Worm (Caenorhabditis elegans) whole organism, young adult: ENCODE results near the gene Y69A2AR.31.

Experiments
- B0035.1 ChIP-seq: sonication (generic microtip); optimal IDR thresholded peaks from 2 replicates; lab custom pipeline; 2016; ENCODE audit warnings: missing genetic modification characterization, mild to moderate bottlenecking, missing compliant biosample characterization, missing genotype, missing genetic modification reagents
- C06A6.2 ChIP-seq: fragments of 200-800 bp; sonication (Bioruptor generic); conservative IDR thresholded peaks from 2 replicates; pipeline ENCODE4 v1.3.6; 2022; ENCODE audit warnings: missing genetic modification characterization, missing compliant biosample characterization
- C17E4.6 ChIP-seq: fragments of 200-800 bp; sonication (Bioruptor generic); IDR thresholded peaks from 2 replicates; pipeline ENCODE4 v1.3.6; 2022; ENCODE audit warnings: missing genetic modification reagents, missing genetic modification characterization, missing compliant biosample characterization
- D2030.7 ChIP-seq: fragments of 200-800 bp; sonication (Bioruptor generic); IDR thresholded peaks from 2 replicates; pipeline ENCODE4 v1.3.6; 2022; ENCODE audit warnings: missing genetic modification reagents, missing genetic modification characterization, missing compliant biosample characterization
- F22D6.2 ChIP-seq: sonication (generic microtip); optimal IDR thresholded peaks from 2 replicates; lab custom pipeline; 2016; ENCODE audit warnings: mild to moderate bottlenecking, missing genetic modification characterization, missing compliant biosample characterization
- F23B12.7 ChIP-seq: sonication (generic microtip); optimal IDR thresholded peaks from 2 replicates; lab custom pipeline; 2017; ENCODE audit warnings: missing genetic modification characterization, mild to moderate bottlenecking, missing compliant biosample characterization, antibody characterized with exemption, moderate library complexity; ENCODE audit not compliant: insufficient read depth
- F52B5.7 ChIP-seq: sonication (generic microtip); optimal IDR thresholded peaks from 2 replicates; lab custom pipeline; 2016; ENCODE audit warnings: mild to moderate bottlenecking, missing genetic modification characterization, missing compliant biosample characterization
- F57A8.1 ChIP-seq: fragments of 200-800 bp; sonication (Bioruptor generic); optimal IDR thresholded peaks from 2 replicates; lab custom pipeline; 2018; ENCODE audit warnings: mild to moderate bottlenecking, missing genetic modification characterization, moderate library complexity, missing compliant biosample characterization
- K12H6.12 ChIP-seq: fragments of 200-800 bp; sonication (Bioruptor generic); optimal IDR thresholded peaks from 2 replicates; lab custom pipeline; 2018; ENCODE audit warnings: mild to moderate bottlenecking, missing genetic modification characterization, missing compliant biosample characterization
- T07F8.4 ChIP-seq: sonication (generic microtip); optimal IDR thresholded peaks from 2 replicates; lab custom pipeline; 2016; ENCODE audit warnings: mild to moderate bottlenecking, missing genetic modification characterization, moderate library complexity, missing compliant biosample characterization
- T26A5.8 ChIP-seq: sonication (generic microtip); optimal IDR thresholded peaks from 2 replicates; lab custom pipeline; 2016; ENCODE audit warnings: missing genetic modification characterization, missing compliant biosample characterization
- Y53F4B.3 ChIP-seq: fragments of 200-800 bp; sonication (Bioruptor generic); IDR thresholded peaks from 2 replicates; pipeline ENCODE4 v1.3.6; 2022; ENCODE audit warnings: missing genetic modification reagents, missing genetic modification characterization, missing compliant biosample characterization
- ZK185.1 ChIP-seq: sonication (generic microtip); optimal IDR thresholded peaks from 2 replicates; lab custom pipeline; 2016; ENCODE audit warnings: mild to moderate bottlenecking, missing genetic modification characterization, missing compliant biosample characterization; ENCODE audit not compliant: poor library complexity, severe bottlenecking
- ama-1 ChIP-seq, 3 experiments: fragments of 150-350 bp in 1 of 3; sonication (generic microtip) in 2 of 3; optimal IDR thresholded peaks; 2 replicates each; lab custom pipeline; 2014 to 2018; ENCODE audit warnings: missing biosample characterization in 2 of 3, missing genetic modification characterization in 2 of 3, missing genetic modification reagents in 2 of 3
- aptf-2 ChIP-seq: fragments of 200-800 bp; sonication (Bioruptor generic); conservative IDR thresholded peaks from 2 replicates; pipeline ENCODE4 v1.3.6; 2022; ENCODE audit warnings: missing genetic modification reagents, missing genetic modification characterization, missing compliant biosample characterization
- aptf-3 ChIP-seq: fragments of 200-800 bp; sonication (Bioruptor generic); IDR thresholded peaks from 2 replicates; pipeline ENCODE4 v1.3.6; 2022; ENCODE audit warnings: missing genetic modification characterization, missing compliant biosample characterization
- atf-7 ChIP-seq: sonication (generic microtip); optimal IDR thresholded peaks from 2 replicates; lab custom pipeline; 2017; ENCODE audit warnings: mild to moderate bottlenecking, missing genetic modification characterization, missing compliant biosample characterization
- attf-5 ChIP-seq: fragments of 200-800 bp; sonication (Bioruptor generic); optimal IDR thresholded peaks from 2 replicates; lab custom pipeline; 2018; ENCODE audit warnings: mild to moderate bottlenecking, missing genetic modification characterization, missing compliant biosample characterization
- attf-6 ChIP-seq: fragments of 200-800 bp; sonication (Bioruptor generic); IDR thresholded peaks from 2 replicates; pipeline ENCODE4 v1.3.6; 2022; ENCODE audit warnings: missing genetic modification reagents, missing genetic modification characterization, missing compliant biosample characterization
- ceh-100 ChIP-seq: fragments of 200-800 bp; sonication (Bioruptor generic); IDR thresholded peaks from 2 replicates; pipeline ENCODE4 v1.3.6; 2022; ENCODE audit warnings: missing genetic modification reagents, missing genetic modification characterization, missing compliant biosample characterization
- ceh-91 ChIP-seq: fragments of 200-800 bp; sonication (Bioruptor generic); IDR thresholded peaks from 2 replicates; pipeline ENCODE4 v1.3.6; 2022; ENCODE audit warnings: missing genetic modification reagents, missing genetic modification characterization, missing compliant biosample characterization
- dox-1 ChIP-seq: fragments of 200-800 bp; sonication (Bioruptor generic); IDR thresholded peaks from 2 replicates; pipeline ENCODE4 v1.3.6; 2022; ENCODE audit warnings: missing genetic modification reagents, missing genetic modification characterization, missing compliant biosample characterization
- dpff-1 ChIP-seq: sonication (generic microtip); optimal IDR thresholded peaks from 2 replicates; lab custom pipeline; 2017; ENCODE audit warnings: mild to moderate bottlenecking, missing genetic modification characterization, missing compliant biosample characterization
- ekl-4 ChIP-seq: fragments of 200-800 bp; sonication (Bioruptor generic); IDR thresholded peaks from 2 replicates; pipeline ENCODE4 v1.3.6; 2022; ENCODE audit warnings: missing genetic modification reagents, missing genetic modification characterization, missing compliant biosample characterization
- ets-4 ChIP-seq: fragments of 200-800 bp; sonication (Bioruptor generic); optimal IDR thresholded peaks from 2 replicates; lab custom pipeline; 2018; ENCODE audit warnings: mild to moderate bottlenecking, missing genetic modification characterization, missing compliant biosample characterization
- fkh-3 ChIP-seq: sonication (generic microtip); optimal IDR thresholded peaks from 2 replicates; lab custom pipeline; 2016; ENCODE audit warnings: mild to moderate bottlenecking, missing genetic modification characterization, missing compliant biosample characterization
- gei-17 ChIP-seq: fragments of 200-800 bp; sonication (Bioruptor generic); optimal IDR thresholded peaks from 2 replicates; lab custom pipeline; 2018; ENCODE audit warnings: mild to moderate bottlenecking, missing genetic modification characterization, missing compliant biosample characterization
- hmg-1.2 ChIP-seq: fragments of 200-800 bp; sonication (Bioruptor generic); IDR thresholded peaks from 2 replicates; pipeline ENCODE4 v1.3.6; 2022; ENCODE audit warnings: missing genetic modification reagents, missing genetic modification characterization, missing compliant biosample characterization
- hsf-1 ChIP-seq: fragments of 200-800 bp; sonication (Bioruptor generic); IDR thresholded peaks from 2 replicates; pipeline ENCODE4 v1.3.6; 2022; ENCODE audit warnings: missing genetic modification reagents, missing genetic modification characterization, missing compliant biosample characterization
- lin-26 ChIP-seq: fragments of 200-800 bp; sonication (Bioruptor generic); IDR thresholded peaks from 2 replicates; pipeline ENCODE4 v1.3.6; 2022; ENCODE audit warnings: missing genetic modification reagents, missing genetic modification characterization, missing compliant biosample characterization
- lin-40 ChIP-seq: sonication (generic microtip); optimal IDR thresholded peaks from 2 replicates; lab custom pipeline; 2016; ENCODE audit warnings: missing genetic modification characterization, mild to moderate bottlenecking, missing compliant biosample characterization, missing genotype, missing genetic modification reagents
- madf-6 ChIP-seq: fragments of 200-800 bp; sonication (Bioruptor generic); IDR thresholded peaks from 2 replicates; pipeline ENCODE4 v1.3.6; 2022; ENCODE audit warnings: missing genetic modification reagents, missing genetic modification characterization, missing compliant biosample characterization
- mel-28 ChIP-seq: sonication (generic microtip); optimal IDR thresholded peaks from 2 replicates; lab custom pipeline; 2016; ENCODE audit warnings: borderline replicate concordance, mild to moderate bottlenecking, missing genetic modification characterization, missing compliant biosample characterization
- mes-4 ChIP-seq: sonication (generic microtip); optimal IDR thresholded peaks from 2 replicates; lab custom pipeline; 2016; ENCODE audit warnings: missing genotype, missing genetic modification characterization, missing compliant biosample characterization
- nhr-120 ChIP-seq: fragments of 200-800 bp; sonication (Bioruptor generic); IDR thresholded peaks from 2 replicates; pipeline ENCODE4 v1.3.6; 2022; ENCODE audit warnings: missing genetic modification characterization, missing compliant biosample characterization
- nhr-27 ChIP-seq: fragments of 200-800 bp; sonication (Bioruptor generic); optimal IDR thresholded peaks from 2 replicates; lab custom pipeline; 2018; ENCODE audit warnings: mild to moderate bottlenecking, missing genetic modification characterization, moderate library complexity, missing compliant biosample characterization
- nhr-90 ChIP-seq: sonication (generic microtip); optimal IDR thresholded peaks from 2 replicates; lab custom pipeline; 2016; ENCODE audit warnings: missing genotype, mild to moderate bottlenecking, missing genetic modification characterization, missing compliant biosample characterization
- pbrm-1 ChIP-seq: fragments of 200-800 bp; sonication (Bioruptor generic); IDR thresholded peaks from 2 replicates; pipeline ENCODE4 v1.3.6; 2022; ENCODE audit warnings: missing genetic modification reagents, missing genetic modification characterization, missing compliant biosample characterization
- rpc-1 ChIP-seq, 2 experiments: fragments of 150-350 bp in 1 of 2; sonication (generic microtip) in 1 of 2; optimal IDR thresholded peaks; 2 replicates each; lab custom pipeline; 2014 to 2018; ENCODE audit warnings: missing biosample characterization in 1 of 2, missing genetic modification characterization in 1 of 2, missing genetic modification reagents in 1 of 2, missing genotype in 1 of 2
- sdz-38 ChIP-seq: sonication (generic microtip); optimal IDR thresholded peaks from 2 replicates; lab custom pipeline; 2016; ENCODE audit warnings: missing genotype, missing genetic modification characterization, missing compliant biosample characterization
- sea-2 ChIP-seq: fragments of 200-800 bp; sonication (Bioruptor generic); IDR thresholded peaks from 2 replicates; pipeline ENCODE4 v1.3.6; 2022; ENCODE audit warnings: missing genetic modification characterization, missing compliant biosample characterization
- snpc-1.1 ChIP-seq: sonication (generic microtip); optimal IDR thresholded peaks from 2 replicates; lab custom pipeline; 2017; ENCODE audit warnings: missing genetic modification characterization, mild to moderate bottlenecking, missing compliant biosample characterization, antibody characterized with exemption, moderate library complexity, missing genotype, missing genetic modification reagents; ENCODE audit not compliant: insufficient read depth
- snpc-4 ChIP-seq, 5 experiments: fragments of 150-350 bp in 1 of 5; sonication (generic microtip) in 4 of 5; optimal IDR thresholded peaks; 2 replicates each; lab custom pipeline; 2014 to 2018; ENCODE audit warnings: missing genetic modification characterization in 5 of 5, missing biosample characterization in 3 of 5, antibody characterized with exemption in 2 of 5, mild to moderate bottlenecking in 2 of 5, missing compliant biosample characterization in 2 of 5, missing genotype in 2 of 5, moderate library complexity in 2 of 5, missing genetic modification reagents in 1 of 5
- somi-1 ChIP-seq: fragments of 200-800 bp; sonication (Bioruptor generic); optimal IDR thresholded peaks from 2 replicates; lab custom pipeline; 2018; ENCODE audit warnings: mild to moderate bottlenecking, missing genetic modification characterization, missing compliant biosample characterization
- tbp1 ChIP-seq: fragments of 200-800 bp; sonication (Bioruptor generic); optimal IDR thresholded peaks from 2 replicates; lab custom pipeline; 2018; ENCODE audit warnings: mild to moderate bottlenecking, missing genetic modification characterization, missing compliant biosample characterization
- tlf-1 ChIP-seq: fragments of 200-800 bp; sonication (Bioruptor generic); optimal IDR thresholded peaks from 2 replicates; lab custom pipeline; 2018; ENCODE audit warnings: mild to moderate bottlenecking, missing genetic modification characterization, missing compliant biosample characterization
- zfh-2 ChIP-seq: fragments of 200-800 bp; sonication (Bioruptor generic); conservative IDR thresholded peaks from 2 replicates; pipeline ENCODE4 v1.3.6; 2022; ENCODE audit warnings: missing genetic modification reagents, missing genetic modification characterization, missing compliant biosample characterization
- ztf-26 ChIP-seq: sonication (generic microtip); optimal IDR thresholded peaks from 2 replicates; lab custom pipeline; 2017; ENCODE audit warnings: missing genetic modification characterization, missing compliant biosample characterization

Y69A2AR.31 gene

ce11 chrIV:2654965-2655364 lies 8.8 kb downstream of the Y69A2AR.31 start (continued):
- TF ChIP-seq sdz-38 (tag; lab: Kevin White, UChicago) (no peak), atf-7 (no peak), K12H6.12 (tag; lab: Kevin White, UChicago) (no peak), attf-5 (GFP tag; lab: Kevin White, UChicago) (no peak), D2030.7 (peak; percentile 96), ZK185.1 (no peak), fkh-3 (tag; lab: Kevin White, UChicago) (no peak), C17E4.6 (GFP tag; lab: Robert Waterston, UW) (no peak), attf-6 (peak; percentile 80), mel-28 (tag; lab: Kevin White, UChicago) (no peak), sea-2 (GFP tag; lab: Robert Waterston, UW) (no peak), snpc-4 (GFP tag; optimal IDR thresholded peaks at IDR 0.05; lab: Kevin White, UChicago) (peak; percentile 90), snpc-4 (tag; optimal IDR thresholded peaks at IDR 0.05; lab: Kevin White, UChicago) (peak; percentile 82 to 96 (median 94)), aptf-2 (no peak), F23B12.7 (tag; lab: Kevin White, UChicago) (no peak), nhr-90 (tag; lab: Kevin White, UChicago) (no peak), hmg-1.2 (GFP tag; lab: Robert Waterston, UW) (peak; percentile 92), lin-40 (no peak), F52B5.7 (tag; lab: Kevin White, UChicago) (no peak), somi-1 (GFP tag; lab: Kevin White, UChicago) (no peak), dox-1 (GFP tag; lab: Robert Waterston, UW) (peak; percentile 87), ztf-26 (no peak), tbp1 (GFP tag; lab: Kevin White, UChicago) (peak; percentile 73), rpc-1 (optimal IDR thresholded peaks at IDR 0.05; lab: Kevin White, UChicago) (no peak), rpc-1 (tag; optimal IDR thresholded peaks at IDR 0.05; lab: Kevin White, UChicago) (peak; percentile 4), T07F8.4 (no peak), snpc-1.1 (peak; percentile 87), ceh-100 (GFP tag; lab: Robert Waterston, UW) (no peak), mes-4 (tag; lab: Kevin White, UChicago) (no peak), B0035.1 (no peak), tlf-1 (GFP tag; lab: Kevin White, UChicago) (peak; percentile 1), nhr-120 (GFP tag; lab: Robert Waterston, UW) (no peak), hsf-1 (GFP tag; lab: Robert Waterston, UW) (peak; percentile 36; the same call in 1 of the 2 replicates), madf-6 (GFP tag; lab: Robert Waterston, UW) (peak; percentile 86), pbrm-1 (peak; percentile 91), C06A6.2 (GFP tag; lab: Robert Waterston, UW) (no peak), aptf-3 (GFP tag; lab: Robert Waterston, UW) (no peak), ceh-91 (GFP tag; lab: Robert Waterston, UW) (peak; percentile 40; the same call in 1 of the 2 replicates), Y53F4B.3 (no peak), lin-26 (GFP tag; lab: Robert Waterston, UW) (peak; percentile 68; the same call in 1 of the 2 replicates), nhr-27 (tag; lab: Kevin White, UChicago) (no peak), F22D6.2 (tag; lab: Kevin White, UChicago) (no peak), F57A8.1 (GFP tag; lab: Kevin White, UChicago) (no peak), ets-4 (GFP tag; lab: Kevin White, UChicago) (no peak), zfh-2 (GFP tag; lab: Robert Waterston, UW) (no peak), gei-17 (no peak), dpff-1 (tag; lab: Kevin White, UChicago) (no peak), ama-1 (optimal IDR thresholded peaks at IDR 0.05; lab: Kevin White, UChicago) (no peak), ama-1 (GFP tag; optimal IDR thresholded peaks at IDR 0.05; lab: Kevin White, UChicago) (no peak), ekl-4 (GFP tag; lab: Robert Waterston, UW) (peak; percentile 82), T26A5.8 (tag; lab: Kevin White, UChicago) (no peak)
